Worm (Caenorhabditis elegans): Measurements from ENCODE around the gene F49E12.12.

The F49E12.12 gene

DNA sequence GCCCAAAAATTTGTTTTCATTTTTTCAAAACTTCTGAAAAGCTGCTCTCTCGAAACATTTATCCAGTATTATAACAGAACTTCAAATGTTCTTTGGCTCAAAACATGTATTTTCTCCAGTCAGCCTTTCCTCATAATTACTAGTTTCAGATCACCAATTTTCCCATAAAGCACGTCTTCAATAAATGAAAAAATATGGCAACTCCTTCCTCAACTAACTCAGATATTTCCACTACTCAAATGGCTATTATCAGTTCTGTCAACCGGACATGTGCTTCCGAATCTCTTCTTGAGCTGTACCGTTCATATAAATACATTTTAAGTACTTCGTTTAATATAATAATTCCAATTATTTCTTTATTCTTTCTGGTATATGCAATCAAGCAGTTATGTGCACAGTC lies 26.2 kb downstream of the F49E12.12 start, which contains the start of gene sra-13:
TSS of gene sra-13 (plus strand) at position 195 of the 400 bp plus-strand sequence.
- TF ChIP-seq elt-2 (tag; optimal IDR thresholded peaks at IDR 0.05) (no peak), ceh-19 (GFP tag; optimal IDR thresholded peaks at IDR 0.05) (no peak), fax-1 (tag; optimal IDR thresholded peaks at IDR 0.05) (no peak), rnt-1 (tag; optimal IDR thresholded peaks at IDR 0.05) (no peak), T23F11.4 (GFP tag; optimal IDR thresholded peaks at IDR 0.05) (no peak), zip-5 (tag; optimal IDR thresholded peaks at IDR 0.05) (no peak), syd-9 (tag; optimal IDR thresholded peaks at IDR 0.05) (no peak), fkh-6 (tag; optimal IDR thresholded peaks at IDR 0.05) (no peak), che-1 (tag; optimal IDR thresholded peaks at IDR 0.05) (no peak), pag-3 (tag; optimal IDR thresholded peaks at IDR 0.05; ENCODE audit: borderline replicate concordance) (no peak), hlh-30 (tag; optimal IDR thresholded peaks at IDR 0.05; ENCODE audit: insufficient read depth) (no peak)

DNA sequence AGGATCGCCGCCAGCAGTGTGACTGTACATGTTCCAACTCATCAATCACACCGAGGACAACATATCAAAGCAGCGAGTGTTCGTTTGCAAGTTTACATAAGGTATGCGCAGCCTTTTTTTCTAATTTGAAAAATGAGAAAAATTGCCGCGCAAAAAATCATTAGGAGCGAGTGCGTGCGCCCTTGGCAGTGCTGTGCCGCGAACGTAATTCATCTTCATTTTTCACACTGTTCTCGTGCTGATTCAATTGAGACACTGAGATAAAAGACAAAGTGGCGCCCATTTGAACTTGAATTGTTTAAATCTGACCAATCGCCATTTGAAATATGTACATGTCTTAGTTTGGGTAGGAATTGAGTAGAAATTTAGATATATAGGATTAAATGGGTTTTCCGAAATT lies 28.2 kb downstream of the F49E12.12 start:
- TF ChIP-seq unc-42 (tag; optimal IDR thresholded peaks at IDR 0.05) = no peak
- no peak for TF ChIP-seq ceh-14 (tag; optimal IDR thresholded peaks at IDR 0.05)
- no peak for TF ChIP-seq ceh-48 (tag; optimal IDR thresholded peaks at IDR 0.05)

DNA sequence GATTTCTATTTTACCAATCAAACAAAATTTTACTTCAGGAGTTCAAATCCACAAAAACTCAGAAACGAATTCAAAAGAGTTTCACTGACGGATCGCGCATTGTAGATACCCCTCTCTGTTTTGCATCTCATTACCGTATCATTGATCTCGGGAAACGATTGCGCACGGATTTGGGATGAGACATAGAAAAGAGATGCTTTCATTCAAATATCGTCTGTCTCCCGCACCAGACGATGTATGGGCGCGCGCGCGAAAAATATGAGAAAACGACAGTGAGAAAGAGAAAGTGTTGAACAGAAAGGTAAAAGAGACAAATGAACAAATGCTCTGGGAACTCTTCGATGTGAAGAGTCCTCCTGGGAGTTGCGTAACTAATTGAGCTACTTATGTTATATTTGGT lies 29.7 kb downstream of the F49E12.12 start:
- TF ChIP-seq mec-3 (tag; optimal IDR thresholded peaks at IDR 0.05; ENCODE audit: borderline replicate concordance) (no peak), ceh-2 (tag; optimal IDR thresholded peaks at IDR 0.05) (no peak), K09A11.1 (tag; optimal IDR thresholded peaks at IDR 0.05; ENCODE audit: insufficient read depth) (no peak), npax-4 (tag; optimal IDR thresholded peaks at IDR 0.05) (no peak), pqm-1 (tag; optimal IDR thresholded peaks at IDR 0.05) (no peak), pat-9 (tag; optimal IDR thresholded peaks at IDR 0.05) (no peak), ets-4 (tag; optimal IDR thresholded peaks at IDR 0.05) (no peak), gmeb-2 (tag; optimal IDR thresholded peaks at IDR 0.05) (no peak), sox-4 (tag; optimal IDR thresholded peaks at IDR 0.05) (no peak), dve-1 (tag; optimal IDR thresholded peaks at IDR 0.05) (no peak), hlh-8 (tag; optimal IDR thresholded peaks at IDR 0.05) (no peak), dmd-4 (tag; optimal IDR thresholded peaks at IDR 0.05; ENCODE audit: borderline replicate concordance) (no peak), pag-3 (tag; optimal IDR thresholded peaks at IDR 0.05; ENCODE audit: borderline replicate concordance) (no peak), C08G9.2 (tag; optimal IDR thresholded peaks at IDR 0.05) (no peak)

DNA sequence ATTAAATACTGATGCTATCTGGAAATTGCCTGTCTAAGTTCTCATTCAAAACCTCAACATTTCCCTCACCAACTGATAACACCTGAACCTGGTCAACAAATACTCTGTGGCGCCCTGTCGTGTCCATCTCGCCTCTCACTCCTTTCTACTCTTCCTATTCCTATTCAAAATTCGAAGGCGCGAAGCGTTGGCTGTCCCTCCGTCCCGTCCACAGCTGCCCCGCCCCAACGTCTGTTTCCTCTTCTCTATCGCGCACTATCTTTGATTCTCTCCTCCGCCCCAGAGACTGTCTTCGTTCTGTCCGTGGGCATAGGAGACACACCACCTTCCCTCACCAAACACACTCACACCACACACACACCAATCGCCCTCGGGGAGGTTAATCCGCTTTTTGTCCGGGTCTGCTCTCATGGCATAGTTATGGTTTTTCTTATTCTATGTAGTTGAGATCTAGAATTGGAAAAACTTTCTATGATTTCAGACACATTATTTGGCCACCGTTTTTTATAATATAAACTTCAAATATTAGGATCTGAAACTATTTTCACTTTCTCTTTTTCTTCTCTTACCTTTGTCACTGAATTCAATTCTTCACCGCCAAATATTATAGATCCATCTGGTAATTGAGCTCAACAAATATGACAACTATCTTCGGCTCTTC lies 30.9 kb downstream of the F49E12.12 start, which contains the start of gene efl-3:
TSS of gene efl-3 (plus strand) at position 611 of the 661 bp plus-strand sequence.
- TF ChIP-seq ceh-45 (GFP tag; IDR thresholded peaks at IDR 0.05) = peak; percentile 23; the same call in 1 of the 2 replicates
- peak; percentile 36 for TF ChIP-seq ceh-34 (tag; optimal IDR thresholded peaks at IDR 0.05)
- no peak for TF ChIP-seq ztf-16 (tag; optimal IDR thresholded peaks at IDR 0.05)
- no peak for TF ChIP-seq sox-4 (tag; optimal IDR thresholded peaks at IDR 0.05)
- TF ChIP-seq ref-2 (tag; optimal IDR thresholded peaks at IDR 0.05) = peak; percentile 42
- TF ChIP-seq sdc-2 (tag; optimal IDR thresholded peaks at IDR 0.05) = peak; percentile 1
- TF ChIP-seq syd-9 (tag; optimal IDR thresholded peaks at IDR 0.05) = no peak
- peak; percentile 22 for TF ChIP-seq ceh-2 (tag; optimal IDR thresholded peaks at IDR 0.05)
- peak; percentile 25 for TF ChIP-seq tbx-2 (tag; optimal IDR thresholded peaks at IDR 0.05)
- TF ChIP-seq nfya-1 (tag; optimal IDR thresholded peaks at IDR 0.05) = peak; percentile 22

DNA sequence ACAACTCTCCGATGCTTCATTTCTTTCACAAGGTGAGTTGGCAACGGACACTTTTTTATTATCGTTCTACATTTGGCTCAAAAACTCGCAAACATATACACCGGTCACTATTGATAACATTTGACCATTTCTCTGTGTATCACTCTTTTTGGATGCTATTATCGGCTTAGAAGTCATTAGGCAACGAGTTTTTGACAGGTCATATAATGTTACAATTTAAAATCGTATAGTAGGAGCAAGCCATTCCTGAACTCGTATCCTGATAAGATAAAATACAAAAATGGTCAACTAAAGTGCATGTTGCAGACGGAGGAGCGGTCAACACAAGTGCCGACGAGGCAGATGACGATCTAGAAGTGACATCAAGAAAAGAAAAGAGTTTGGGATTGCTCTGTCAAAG lies 31.6 kb downstream of the F49E12.12 start:
- TF ChIP-seq sox-2 (GFP tag; IDR thresholded peaks at IDR 0.05) = no peak
- peak; percentile 65 for TF ChIP-seq elt-2 (tag; optimal IDR thresholded peaks at IDR 0.05)
- TF ChIP-seq syd-9 (tag; optimal IDR thresholded peaks at IDR 0.05) = no peak
- TF ChIP-seq nhr-232 (tag; optimal IDR thresholded peaks at IDR 0.05) = no peak
- TF ChIP-seq ceh-34 (tag; optimal IDR thresholded peaks at IDR 0.05) = no peak

Data from whole organism, late embryonic.